Worm (Caenorhabditis elegans) whole organism, L3 larva: Measurements from ENCODE around the gene spig-9.
A peak's percentile ranks its signal among the peaks of the same experiment; 100 is the strongest.

Source experiments
- R02D3.7 ChIP-seq: fragments of 150-350 bp; optimal IDR thresholded peaks from 2 replicates; lab custom pipeline; 2014; ENCODE audit warnings: missing biosample characterization, missing genetic modification characterization
- aly-2 ChIP-seq: fragments of 150-350 bp; optimal IDR thresholded peaks from 2 replicates; lab custom pipeline; 2014; ENCODE audit warnings: missing biosample characterization, missing genetic modification characterization
- ama-1 ChIP-seq: fragments of 150-350 bp; optimal IDR thresholded peaks from 2 replicates; lab custom pipeline; 2018
- ceh-16 ChIP-seq: sonication (generic microtip); optimal IDR thresholded peaks from 2 replicates; lab custom pipeline; 2017; ENCODE audit warnings: missing biosample characterization, missing genetic modification characterization
- ceh-9 ChIP-seq: sonication (generic microtip); optimal IDR thresholded peaks from 2 replicates; lab custom pipeline; 2018; ENCODE audit warnings: missing biosample characterization, missing genetic modification characterization
- daf-12 ChIP-seq: fragments of 150-350 bp; optimal IDR thresholded peaks from 2 replicates; lab custom pipeline; 2014; ENCODE audit warnings: missing biosample characterization, missing genetic modification reagents, missing genetic modification characterization
- egl-27 ChIP-seq: sonication (generic microtip); optimal IDR thresholded peaks from 4 replicates; lab custom pipeline; 2017; ENCODE audit warnings: missing biosample characterization, missing genetic modification reagents, missing genetic modification characterization
- egl-5 ChIP-seq: fragments of 150-350 bp; optimal IDR thresholded peaks from 2 replicates; lab custom pipeline; 2017; ENCODE audit warnings: missing biosample characterization, missing genetic modification reagents, missing genetic modification characterization, inconsistent platforms
- elt-2 ChIP-seq: sonication (generic microtip); optimal IDR thresholded peaks from 2 replicates; lab custom pipeline; 2016; ENCODE audit warnings: missing genetic modification reagents, mild to moderate bottlenecking, missing genetic modification characterization, missing compliant biosample characterization
- fkh-10 ChIP-seq: sonication (generic microtip); optimal IDR thresholded peaks from 2 replicates; lab custom pipeline; 2017; ENCODE audit warnings: missing biosample characterization, missing genetic modification reagents, missing genetic modification characterization
- fkh-2 ChIP-seq: fragments of 150-350 bp; optimal IDR thresholded peaks from 2 replicates; lab custom pipeline; 2014; ENCODE audit warnings: missing biosample characterization, missing genetic modification reagents, missing genetic modification characterization
- hmg-11 ChIP-seq: sonication (generic microtip); optimal IDR thresholded peaks from 2 replicates; lab custom pipeline; 2016; ENCODE audit warnings: missing genetic modification characterization, missing compliant biosample characterization
- jun-1 ChIP-seq: fragments of 150-350 bp; optimal IDR thresholded peaks from 2 replicates; lab custom pipeline; 2014; ENCODE audit warnings: missing biosample characterization, missing genetic modification reagents, missing genetic modification characterization
- lin-15B ChIP-seq: fragments of 150-350 bp; optimal IDR thresholded peaks from 2 replicates; lab custom pipeline; 2014; ENCODE audit warnings: missing biosample characterization, missing genetic modification characterization
- lin-39 ChIP-seq: fragments of 150-350 bp; optimal IDR thresholded peaks from 2 replicates; lab custom pipeline; 2018; ENCODE audit warnings: missing biosample characterization, missing genetic modification reagents, missing genetic modification characterization
- mdl-1 ChIP-seq: fragments of 150-350 bp; optimal IDR thresholded peaks from 2 replicates; lab custom pipeline; 2014; ENCODE audit warnings: missing biosample characterization, missing genetic modification characterization
- mml-1 ChIP-seq: fragments of 150-350 bp; sonication (generic microtip); optimal IDR thresholded peaks from 3 replicates; lab custom pipeline; 2014; ENCODE audit warnings: missing biosample characterization, missing genetic modification characterization
- nhr-11 ChIP-seq: fragments of 150-350 bp; optimal IDR thresholded peaks from 2 replicates; lab custom pipeline; 2014; ENCODE audit warnings: missing biosample characterization, missing genetic modification characterization
- nhr-23 ChIP-seq: fragments of 150-350 bp; optimal IDR thresholded peaks from 2 replicates; lab custom pipeline; 2014; ENCODE audit warnings: missing biosample characterization, missing genetic modification reagents, missing genetic modification characterization
- nhr-237 ChIP-seq: fragments of 150-350 bp; optimal IDR thresholded peaks from 2 replicates; lab custom pipeline; 2014; ENCODE audit warnings: missing biosample characterization, missing genetic modification characterization
- nhr-28 ChIP-seq: fragments of 150-350 bp; optimal IDR thresholded peaks from 2 replicates; lab custom pipeline; 2014; ENCODE audit warnings: missing biosample characterization, missing genetic modification characterization
- nhr-43 ChIP-seq: sonication (generic microtip); optimal IDR thresholded peaks from 2 replicates; lab custom pipeline; 2016; ENCODE audit warnings: mild to moderate bottlenecking, missing genetic modification characterization, missing compliant biosample characterization; ENCODE audit not compliant: poor library complexity, severe bottlenecking
- nhr-67 ChIP-seq: fragments of 150-350 bp; optimal IDR thresholded peaks from 2 replicates; lab custom pipeline; 2014; ENCODE audit warnings: missing biosample characterization, missing genetic modification characterization
- nhr-76 ChIP-seq: fragments of 150-350 bp; sonication (generic microtip); optimal IDR thresholded peaks from 5 replicates; lab custom pipeline; 2014; ENCODE audit warnings: missing biosample characterization, missing genetic modification characterization
- nhr-77 ChIP-seq: fragments of 150-350 bp; optimal IDR thresholded peaks from 2 replicates; lab custom pipeline; 2014; ENCODE audit warnings: missing biosample characterization, missing genetic modification characterization
- pha-4 ChIP-seq: fragments of 150-350 bp; optimal IDR thresholded peaks from 2 replicates; lab custom pipeline; 2014; ENCODE audit warnings: missing biosample characterization, missing genetic modification reagents, missing genetic modification characterization
- pqm-1 ChIP-seq: fragments of 150-350 bp; optimal IDR thresholded peaks from 2 replicates; lab custom pipeline; 2017; ENCODE audit warnings: missing biosample characterization, missing genetic modification characterization, inconsistent platforms
- sea-2 ChIP-seq: fragments of 150-350 bp; sonication (generic microtip); optimal IDR thresholded peaks from 4 replicates; lab custom pipeline; 2014; ENCODE audit warnings: missing biosample characterization, missing genetic modification reagents, missing genetic modification characterization
- snpc-4 ChIP-seq: fragments of 150-350 bp; optimal IDR thresholded peaks from 2 replicates; lab custom pipeline; 2014; ENCODE audit warnings: missing biosample characterization, missing genetic modification characterization
- tbx-2 ChIP-seq: sonication (generic microtip); optimal IDR thresholded peaks from 2 replicates; lab custom pipeline; 2016; ENCODE audit warnings: mild to moderate bottlenecking, missing genetic modification characterization, missing compliant biosample characterization
- unc-39 ChIP-seq: sonication (generic microtip); optimal IDR thresholded peaks from 4 replicates; lab custom pipeline; 2017; ENCODE audit warnings: missing biosample characterization, missing genetic modification characterization
- unc-62 ChIP-seq: fragments of 150-350 bp; sonication (generic microtip); optimal IDR thresholded peaks from 4 replicates; lab custom pipeline; 2014; ENCODE audit warnings: missing biosample characterization, missing genetic modification reagents, missing genetic modification characterization
- zag-1 ChIP-seq: fragments of 150-350 bp; optimal IDR thresholded peaks from 2 replicates; lab custom pipeline; 2014; ENCODE audit warnings: missing biosample characterization, missing genetic modification characterization
- ztf-11 ChIP-seq: fragments of 150-350 bp; optimal IDR thresholded peaks from 2 replicates; lab custom pipeline; 2014; ENCODE audit warnings: missing biosample characterization, missing genetic modification characterization

The spig-9 gene

DNA sequence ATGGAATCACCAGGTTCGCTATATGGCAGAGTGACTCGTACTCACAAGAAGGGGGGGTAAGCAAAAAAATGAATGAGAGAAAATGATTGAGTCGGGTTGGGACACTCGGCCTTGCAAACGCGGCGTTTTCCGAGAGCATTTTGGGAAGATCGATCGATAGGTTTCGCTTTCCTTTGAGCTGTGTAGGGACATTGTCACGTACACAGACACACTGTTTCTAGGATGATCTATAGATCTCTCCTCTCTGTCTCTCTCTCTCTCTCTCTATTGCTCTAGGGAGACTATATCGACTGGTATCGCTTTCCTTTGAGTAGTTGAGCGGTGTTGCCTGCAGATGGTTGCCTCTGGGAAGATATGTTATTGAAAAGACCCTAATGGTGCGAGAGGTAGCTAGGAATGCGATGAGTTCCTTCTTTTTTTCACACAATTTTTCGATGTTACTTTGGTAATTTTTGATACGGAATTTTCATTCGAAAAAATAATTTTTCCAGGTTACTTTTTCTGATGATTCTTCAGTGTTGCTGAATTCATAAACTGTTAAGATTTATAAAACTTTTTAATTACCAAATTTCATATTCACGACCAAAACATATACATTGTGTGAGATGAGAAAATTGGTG is 38.2 kb upstream of the spig-9 start, which contains the start of gene H37A05.4 (continued):
- TF ChIP-seq ceh-9 (tag; lab: Kevin White, UChicago) = no peak
- no peak for TF ChIP-seq fkh-2 (tag; lab: Kevin White, UChicago)
- TF ChIP-seq unc-62 (GFP tag; lab: Kevin White, UChicago) = no peak
- no peak for TF ChIP-seq nhr-11 (tag; lab: Kevin White, UChicago)
- no peak for TF ChIP-seq ceh-16 (tag; lab: Kevin White, UChicago)
- TF ChIP-seq nhr-237 (tag; lab: Kevin White, UChicago) = no peak
- peak; percentile 33 for TF ChIP-seq ama-1 (lab: Kevin White, UChicago)
- TF ChIP-seq pqm-1 (tag; lab: Kevin White, UChicago) = no peak

- TF ChIP-seq egl-27 (tag; lab: Kevin White, UChicago) (no peak), lin-15B (tag; lab: Kevin White, UChicago) (no peak), daf-12 (no peak), zag-1 (no peak), pha-4 (tag; lab: Kevin White, UChicago) (no peak), pqm-1 (tag; lab: Kevin White, UChicago) (no peak), nhr-43 (tag; lab: Kevin White, UChicago) (no peak), unc-62 (GFP tag; lab: Kevin White, UChicago) (no peak), fkh-2 (tag; lab: Kevin White, UChicago) (no peak), tbx-2 (tag; lab: Kevin White, UChicago) (no peak), nhr-28 (no peak), snpc-4 (tag; lab: Kevin White, UChicago) (no peak), ceh-16 (tag; lab: Kevin White, UChicago) (no peak), mdl-1 (tag; lab: Kevin White, UChicago) (no peak), nhr-11 (tag; lab: Kevin White, UChicago) (no peak), lin-39 (no peak), elt-2 (no peak), sea-2 (GFP tag; lab: Kevin White, UChicago) (no peak), aly-2 (tag; lab: Kevin White, UChicago) (no peak), egl-5 (tag; lab: Kevin White, UChicago) (no peak)
Measured at ce11 chrV:13647617-13648016, 35.9 kb upstream of the spig-9 start.

ce11 chrV:13647185-13647584 is 35.5 kb upstream of the spig-9 start:
- TF ChIP-seq snpc-4 (tag; lab: Kevin White, UChicago) (no peak), egl-5 (tag; lab: Kevin White, UChicago) (no peak), nhr-77 (tag; lab: Kevin White, UChicago) (no peak), daf-12 (no peak), R02D3.7 (no peak), nhr-23 (tag; lab: Kevin White, UChicago) (no peak), hmg-11 (tag; lab: Kevin White, UChicago) (no peak), mdl-1 (tag; lab: Kevin White, UChicago) (no peak)

DNA sequence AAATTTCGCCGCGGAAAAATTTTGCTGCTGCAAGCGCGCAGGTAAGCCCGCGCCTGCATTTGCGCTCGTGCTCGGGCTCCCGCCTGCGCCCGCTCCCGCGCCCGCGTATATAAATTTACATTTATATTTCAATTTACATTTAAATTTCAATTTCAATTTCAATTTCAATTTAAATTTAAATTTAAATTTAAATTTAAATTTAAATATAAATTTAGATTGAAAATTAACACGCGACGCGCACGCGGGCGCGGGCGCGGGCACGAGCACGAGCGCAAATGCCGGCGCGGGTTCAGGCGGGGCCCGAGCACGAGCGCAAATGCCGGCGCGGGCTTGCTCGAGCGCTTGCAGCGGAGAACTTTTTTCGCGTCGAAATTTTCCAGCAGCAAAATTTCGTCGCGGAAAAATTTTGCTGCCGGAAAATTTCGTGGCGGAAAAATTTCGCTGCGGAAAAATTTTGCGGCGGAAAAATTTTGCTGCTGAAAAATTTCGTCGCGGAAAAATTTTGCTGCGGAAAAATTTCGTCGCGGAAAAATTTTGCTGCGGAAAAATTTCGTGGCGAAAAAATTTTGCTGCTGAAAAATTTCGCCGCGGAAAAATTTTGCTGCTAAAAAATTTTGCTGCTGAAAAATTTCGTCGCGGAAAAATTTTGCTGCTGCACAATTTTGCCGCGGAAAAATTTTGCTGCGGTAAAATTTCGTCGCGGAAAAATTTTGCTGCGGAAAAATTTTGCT is 34.3 kb upstream of the spig-9 start:
- TF ChIP-seq zag-1 (no peak), ama-1 (lab: Kevin White, UChicago) (no peak), unc-39 (no peak), hmg-11 (tag; lab: Kevin White, UChicago) (no peak), fkh-10 (no peak), nhr-76 (tag; lab: Kevin White, UChicago) (no peak), nhr-11 (tag; lab: Kevin White, UChicago) (no peak), nhr-67 (tag; lab: Kevin White, UChicago) (no peak), sea-2 (GFP tag; lab: Kevin White, UChicago) (no peak), jun-1 (tag; lab: Kevin White, UChicago) (no peak)

DNA sequence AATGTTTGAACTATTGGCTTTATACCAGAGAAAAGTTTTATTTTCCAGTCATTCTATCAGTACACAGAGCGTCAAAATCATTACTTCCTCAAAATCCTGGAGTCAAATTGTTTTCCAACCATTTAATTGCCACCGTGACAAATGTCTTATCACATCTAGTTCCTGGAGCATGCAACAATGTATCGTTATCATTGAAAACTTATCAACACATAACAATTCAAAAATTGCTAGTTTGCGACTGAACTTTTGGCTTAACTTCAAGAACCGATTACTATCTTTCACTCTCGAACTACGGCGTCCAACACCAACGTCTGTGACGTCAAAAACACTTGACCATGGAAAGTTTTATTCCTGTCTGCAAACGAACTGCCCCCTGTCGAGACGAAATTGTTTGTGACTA is 26.4 kb upstream of the spig-9 start:
- TF ChIP-seq elt-2 (peak; percentile 89), zag-1 (no peak), pha-4 (tag; lab: Kevin White, UChicago) (peak; percentile 3), mml-1 (tag; lab: Kevin White, UChicago) (no peak), ztf-11 (tag; lab: Kevin White, UChicago) (no peak), jun-1 (tag; lab: Kevin White, UChicago) (peak; percentile 22), egl-5 (tag; lab: Kevin White, UChicago) (no peak), fkh-10 (no peak)
